Worm (Caenorhabditis elegans): ENCODE results near the gene jmjd-2.

DNA sequence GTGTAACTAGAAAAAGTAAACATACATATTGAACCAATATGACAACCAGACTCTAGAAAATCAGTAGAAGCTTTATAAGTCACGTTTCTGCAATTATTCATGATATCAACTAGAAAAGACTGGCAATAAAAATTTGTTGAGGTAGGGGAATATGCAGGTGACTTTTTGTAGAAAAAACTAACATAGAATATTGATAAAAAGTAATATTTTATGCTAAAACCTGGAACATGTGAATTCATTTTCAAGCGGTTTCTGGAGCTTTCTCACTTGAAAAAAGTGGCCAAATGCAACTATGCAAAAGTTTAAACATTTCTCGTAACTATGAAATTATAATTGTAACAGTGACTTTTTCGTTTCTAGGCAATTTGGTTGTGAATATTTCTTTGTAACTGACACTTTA, 45.6 kb upstream of the jmjd-2 start, which contains the start of gene srh-42:
- TF ChIP-seq F10E7.11 (tag; optimal IDR thresholded peaks at IDR 0.05) (no peak), hmg-20 (GFP tag; IDR thresholded peaks at IDR 0.05) (no peak)

Measured in whole organism, young adult.